Worm (Caenorhabditis elegans) whole organism, L4 larva: ENCODE results near the gene C04B4.2.

Experiments used
- D1046.2 ChIP-seq: fragments of 200-800 bp; sonication (Bioruptor generic); IDR thresholded peaks from 2 replicates; pipeline ENCODE4 v1.3.6; 2022; ENCODE audit warnings: missing genetic modification characterization, missing compliant biosample characterization
- F26F4.8 ChIP-seq: fragments of 200-800 bp; sonication (Bioruptor generic); conservative IDR thresholded peaks from 2 replicates; pipeline ENCODE4 v1.3.6; 2022; ENCODE audit warnings: missing genetic modification characterization, missing compliant biosample characterization
- F37D6.2 ChIP-seq: sonication (generic microtip); optimal IDR thresholded peaks from 2 replicates; lab custom pipeline; 2016; ENCODE audit warnings: mild to moderate bottlenecking, missing genetic modification characterization, missing compliant biosample characterization
- F44E2.7 ChIP-seq: fragments of 200-800 bp; sonication (Bioruptor generic); IDR thresholded peaks from 2 replicates; pipeline ENCODE4 v2.1.2; 2022; ENCODE audit warnings: missing genetic modification characterization, missing compliant biosample characterization
- ZK337.2 ChIP-seq: fragments of 200-800 bp; sonication (Bioruptor generic); IDR thresholded peaks from 2 replicates; pipeline ENCODE4 v1.3.6; 2022; ENCODE audit warnings: missing genetic modification reagents, missing genetic modification characterization, missing compliant biosample characterization
- ZK546.5 ChIP-seq, 2 experiments: sonication (generic microtip); optimal IDR thresholded peaks; 2 replicates each; lab custom pipeline; 2017; ENCODE audit warnings: missing biosample characterization in 2 of 2, missing genetic modification characterization in 2 of 2
- ama-1 ChIP-seq: fragments of 150-350 bp; optimal IDR thresholded peaks from 2 replicates; lab custom pipeline; 2014; ENCODE audit warnings: inconsistent platforms, mixed read lengths
- ceh-82 ChIP-seq: sonication (generic microtip); optimal IDR thresholded peaks from 2 replicates; lab custom pipeline; 2017; ENCODE audit warnings: missing biosample characterization, missing genetic modification characterization
- daf-12 ChIP-seq: fragments of 150-350 bp; optimal IDR thresholded peaks from 2 replicates; lab custom pipeline; 2014; ENCODE audit warnings: missing biosample characterization, missing genetic modification reagents, missing genetic modification characterization
- daf-16 ChIP-seq, 3 experiments: sonication (generic microtip); optimal IDR thresholded peaks; 2 replicates each; lab custom pipeline; 2016 to 2017; ENCODE audit warnings: missing genetic modification characterization in 3 of 3, missing genetic modification reagents in 3 of 3, mild to moderate bottlenecking in 2 of 3, missing compliant biosample characterization in 2 of 3, missing biosample characterization in 1 of 3, moderate library complexity in 1 of 3
- daf-8 ChIP-seq: fragments of 200-800 bp; sonication (Bioruptor generic); IDR thresholded peaks from 2 replicates; pipeline ENCODE4 v1.3.6; 2022; ENCODE audit warnings: missing genetic modification characterization, missing compliant biosample characterization
- dmd-6 ChIP-seq: fragments of 200-800 bp; sonication (Bioruptor generic); IDR thresholded peaks from 2 replicates; pipeline ENCODE4 v1.3.6; 2022; ENCODE audit warnings: missing genetic modification reagents, missing genetic modification characterization, missing compliant biosample characterization
- dmd-8 ChIP-seq: fragments of 200-800 bp; sonication (Bioruptor generic); IDR thresholded peaks from 2 replicates; pipeline ENCODE4 v1.3.6; 2022; ENCODE audit warnings: missing genetic modification characterization, missing compliant biosample characterization
- dpl-1 ChIP-seq: fragments of 150-350 bp; optimal IDR thresholded peaks from 2 replicates; lab custom pipeline; 2014; ENCODE audit warnings: missing biosample characterization, missing genetic modification reagents, missing genetic modification characterization
- egl-43 ChIP-seq: fragments of 200-800 bp; sonication (Bioruptor generic); IDR thresholded peaks from 2 replicates; pipeline ENCODE4 v1.3.6; 2022; ENCODE audit warnings: missing genetic modification reagents, missing genetic modification characterization, missing compliant biosample characterization
- fos-1 ChIP-seq: fragments of 150-350 bp; optimal IDR thresholded peaks from 2 replicates; lab custom pipeline; 2014; ENCODE audit warnings: missing biosample characterization, missing genetic modification characterization
- hif-1 ChIP-seq, 2 experiments: sonication (generic microtip); optimal IDR thresholded peaks; 2 replicates each; lab custom pipeline; 2016 to 2017; ENCODE audit warnings: missing compliant biosample characterization in 2 of 2, missing genetic modification characterization in 2 of 2, missing genetic modification reagents in 2 of 2, missing genotype in 2 of 2, mild to moderate bottlenecking in 1 of 2
- hlh-11 ChIP-seq: fragments of 200-800 bp; sonication (Bioruptor generic); optimal IDR thresholded peaks from 2 replicates; lab custom pipeline; 2018; ENCODE audit warnings: mild to moderate bottlenecking, missing genetic modification characterization, missing compliant biosample characterization
- lim-7 ChIP-seq: fragments of 200-800 bp; sonication (Bioruptor generic); IDR thresholded peaks from 2 replicates; pipeline ENCODE4 v1.3.6; 2022; ENCODE audit warnings: missing genetic modification characterization, missing compliant biosample characterization
- lin-15B ChIP-seq: fragments of 150-350 bp; sonication (generic microtip); optimal IDR thresholded peaks from 3 replicates; lab custom pipeline; 2014; ENCODE audit warnings: missing biosample characterization, missing genetic modification characterization
- lin-29 ChIP-seq: fragments of 200-800 bp; sonication (Bioruptor generic); IDR thresholded peaks from 2 replicates; pipeline ENCODE4 v1.3.6; 2022; ENCODE audit warnings: missing genetic modification reagents, missing genetic modification characterization, missing compliant biosample characterization
- lin-39 ChIP-seq: fragments of 150-350 bp; optimal IDR thresholded peaks from 2 replicates; lab custom pipeline; 2014; ENCODE audit warnings: missing biosample characterization, missing genetic modification reagents, missing genetic modification characterization
- madf-5 ChIP-seq, 2 experiments: fragments of 200-800 bp; sonication (Bioruptor generic); IDR thresholded peaks; 2 replicates each; pipeline ENCODE4 v1.3.6; 2022; ENCODE audit warnings: missing compliant biosample characterization in 2 of 2, missing genetic modification characterization in 2 of 2
- mep-1 ChIP-seq: fragments of 150-350 bp; sonication (generic microtip); optimal IDR thresholded peaks from 3 replicates; lab custom pipeline; 2014; ENCODE audit warnings: missing biosample characterization, missing genetic modification characterization
- mxl-2 ChIP-seq: fragments of 200-800 bp; sonication (Bioruptor generic); conservative IDR thresholded peaks from 2 replicates; pipeline ENCODE4 v1.3.6; 2022; ENCODE audit warnings: missing genetic modification reagents, missing genetic modification characterization, missing compliant biosample characterization
- nhr-10 ChIP-seq: fragments of 150-350 bp; optimal IDR thresholded peaks from 2 replicates; lab custom pipeline; 2014; ENCODE audit warnings: missing biosample characterization, missing genetic modification characterization
- nhr-11 ChIP-seq: fragments of 150-350 bp; optimal IDR thresholded peaks from 2 replicates; lab custom pipeline; 2014; ENCODE audit warnings: missing biosample characterization, missing genetic modification characterization
- nhr-77 ChIP-seq: fragments of 150-350 bp; optimal IDR thresholded peaks from 2 replicates; lab custom pipeline; 2014; ENCODE audit warnings: missing biosample characterization, missing genetic modification characterization
- php-3 ChIP-seq: fragments of 200-800 bp; sonication (Bioruptor generic); IDR thresholded peaks from 2 replicates; pipeline ENCODE4 v1.3.6; 2022; ENCODE audit warnings: missing genetic modification reagents, missing genetic modification characterization, missing compliant biosample characterization
- pqm-1 ChIP-seq: sonication (generic microtip); optimal IDR thresholded peaks from 2 replicates; lab custom pipeline; 2017; ENCODE audit warnings: missing biosample characterization, missing genetic modification characterization
- saeg-2 ChIP-seq: fragments of 200-800 bp; sonication (Bioruptor generic); IDR thresholded peaks from 2 replicates; pipeline ENCODE4 v1.3.6; 2022; ENCODE audit warnings: missing genetic modification reagents, missing genetic modification characterization, missing compliant biosample characterization
- snpc-4 ChIP-seq: fragments of 150-350 bp; optimal IDR thresholded peaks from 2 replicates; lab custom pipeline; 2014; ENCODE audit warnings: missing biosample characterization, missing genetic modification characterization
- unc-39 ChIP-seq: sonication (generic microtip); optimal IDR thresholded peaks from 2 replicates; lab custom pipeline; 2017; ENCODE audit warnings: missing biosample characterization, missing genetic modification characterization
- unc-62 ChIP-seq, 3 experiments: fragments of 150-350 bp in 1 of 3; sonication (generic microtip); optimal IDR thresholded peaks in 2 of 3; peaks in 1 of 3; 1 replicate in 1 of 3; 2 replicates in 2 of 3; lab custom pipeline; 2014 to 2017; ENCODE audit warnings: missing biosample characterization in 3 of 3, missing genetic modification characterization in 3 of 3, missing genetic modification reagents in 3 of 3, missing genotype in 1 of 3
- vab-7 ChIP-seq: fragments of 200-800 bp; sonication (Bioruptor generic); IDR thresholded peaks from 2 replicates; pipeline ENCODE4 v1.3.6; 2022; ENCODE audit warnings: missing genetic modification reagents, missing genetic modification characterization, missing compliant biosample characterization
- zfp-3 ChIP-seq: fragments of 200-800 bp; sonication (Bioruptor generic); conservative IDR thresholded peaks from 2 replicates; pipeline ENCODE4 v1.3.6; 2022; ENCODE audit warnings: missing genetic modification reagents, missing genetic modification characterization, missing compliant biosample characterization
- ztf-7 ChIP-seq: fragments of 150-350 bp; optimal IDR thresholded peaks from 2 replicates; lab custom pipeline; 2014; ENCODE audit warnings: missing biosample characterization, missing genetic modification characterization

Gene C04B4.2

DNA sequence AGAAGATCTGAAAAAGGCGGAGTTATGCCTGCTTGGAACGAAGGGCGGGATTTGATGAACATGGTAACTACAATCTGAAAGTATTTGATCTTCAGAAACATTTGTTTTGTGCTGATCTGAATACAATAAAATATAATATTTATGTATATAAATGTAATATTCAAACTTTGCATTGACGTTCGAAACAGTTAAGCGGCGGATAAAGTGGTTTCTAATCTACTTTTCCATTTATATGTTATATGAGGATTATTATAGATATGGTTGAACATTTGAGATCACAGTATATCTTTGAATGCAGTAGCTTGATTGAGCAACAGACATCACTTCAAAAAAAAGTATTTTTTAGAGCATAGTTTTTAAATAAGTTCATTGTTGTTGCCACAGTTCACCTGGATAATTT is 9.2 kb upstream of the C04B4.2 start, which contains the start of gene H19J13.2:
H19J13.2 (minus strand) TSS at position 101 of the 400 bp plus-strand sequence.
- TF ChIP-seq F26F4.8 (GFP tag; lab: Robert Waterston, UW) (no peak), unc-62 (GFP tag; optimal IDR thresholded peaks at IDR 0.05 in 1 of 2; lab: Kevin White, UChicago) (no peak), unc-62 (tag; optimal IDR thresholded peaks at IDR 0.05; lab: Kevin White, UChicago) (no peak), lin-15B (tag; lab: Kevin White, UChicago) (no peak), daf-12 (tag; lab: Kevin White, UChicago) (no peak), hif-1 (tag; optimal IDR thresholded peaks at IDR 0.05; lab: Kevin White, UChicago) (no peak), daf-16 (GFP tag; optimal IDR thresholded peaks at IDR 0.05; lab: Kevin White, UChicago) (no peak), daf-16 (tag; optimal IDR thresholded peaks at IDR 0.05; lab: Kevin White, UChicago) (no peak), madf-5 (GFP tag; IDR thresholded peaks at IDR 0.05; lab: Robert Waterston, UW) (no peak), dmd-6 (GFP tag; lab: Robert Waterston, UW) (no peak), ceh-82 (tag; lab: Kevin White, UChicago) (no peak), mep-1 (tag; lab: Kevin White, UChicago) (no peak), vab-7 (GFP tag; lab: Robert Waterston, UW) (no peak), dpl-1 (GFP tag; lab: Kevin White, UChicago) (no peak), lim-7 (GFP tag; lab: Robert Waterston, UW) (no peak), dmd-8 (GFP tag; lab: Robert Waterston, UW) (no peak), zfp-3 (GFP tag; lab: Robert Waterston, UW) (no peak)

DNA sequence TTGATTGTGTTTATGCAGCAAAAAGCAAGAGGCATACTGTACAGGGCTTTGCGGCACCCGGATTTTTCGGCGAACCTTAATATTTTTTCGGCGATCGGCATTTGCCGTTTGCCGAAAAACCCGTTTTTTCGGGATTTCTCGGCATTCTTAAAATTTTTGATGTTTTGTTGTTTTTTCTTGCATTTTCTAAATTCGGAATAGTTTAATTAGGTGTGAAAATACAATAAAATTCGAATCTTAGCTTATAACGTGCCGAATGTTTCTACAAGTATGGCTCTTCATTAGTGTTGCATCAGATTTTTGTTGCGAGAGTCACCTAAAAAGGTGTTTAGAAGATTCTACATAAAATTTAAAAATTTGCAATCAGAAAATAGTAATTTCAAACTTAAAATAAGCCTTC is 7.5 kb upstream of the C04B4.2 start, which contains the start of gene C04B4.6:
C04B4.6 (minus strand) TSS at position 101 of the 400 bp plus-strand sequence.
- TF ChIP-seq pqm-1 (tag; lab: Kevin White, UChicago) (no peak), nhr-10 (tag; lab: Kevin White, UChicago) (no peak), lin-29 (no peak), D1046.2 (GFP tag; lab: Robert Waterston, UW) (no peak), ZK546.5 (tag; optimal IDR thresholded peaks at IDR 0.05; lab: Kevin White, UChicago) (no peak), hlh-11 (tag; lab: Kevin White, UChicago) (no peak), vab-7 (GFP tag; lab: Robert Waterston, UW) (no peak), ZK337.2 (GFP tag; lab: Robert Waterston, UW) (no peak), unc-39 (tag; lab: Kevin White, UChicago) (no peak), nhr-11 (tag; lab: Kevin White, UChicago) (no peak), F37D6.2 (tag; lab: Kevin White, UChicago) (no peak)

ce11 chrX:12280477-12280876 is 2.6 kb upstream of the C04B4.2 start, which contains the start of gene C04B4.1:
C04B4.1 (plus strand) TSS chrX:12280777.
- TF ChIP-seq nhr-77 (tag; lab: Kevin White, UChicago) (no peak), ama-1 (lab: Kevin White, UChicago) (no peak), F44E2.7 (GFP tag; lab: Robert Waterston, UW) (no peak), ZK337.2 (GFP tag; lab: Robert Waterston, UW) (no peak), mxl-2 (GFP tag; lab: Robert Waterston, UW) (no peak), fos-1 (no peak), egl-43 (GFP tag; lab: Robert Waterston, UW) (no peak), zfp-3 (GFP tag; lab: Robert Waterston, UW) (no peak), vab-7 (GFP tag; lab: Robert Waterston, UW) (no peak), snpc-4 (tag; lab: Kevin White, UChicago) (no peak), php-3 (GFP tag; lab: Robert Waterston, UW) (no peak), daf-8 (GFP tag; lab: Robert Waterston, UW) (no peak), saeg-2 (GFP tag; lab: Robert Waterston, UW) (no peak), lin-39 (tag; lab: Kevin White, UChicago) (no peak), daf-12 (tag; lab: Kevin White, UChicago) (no peak), ztf-7 (tag; lab: Kevin White, UChicago) (no peak), lim-7 (GFP tag; lab: Robert Waterston, UW) (no peak)
